Worm (Caenorhabditis elegans) whole organism, L3 larva: ENCODE results near the gene fbxb-48.

Experiments used
- aly-2 ChIP-seq: fragments of 150-350 bp; optimal IDR thresholded peaks from 2 replicates; lab custom pipeline; 2014; ENCODE audit warnings: missing biosample characterization, missing genetic modification characterization
- jun-1 ChIP-seq: fragments of 150-350 bp; optimal IDR thresholded peaks from 2 replicates; lab custom pipeline; 2014; ENCODE audit warnings: missing biosample characterization, missing genetic modification reagents, missing genetic modification characterization
- lin-15B ChIP-seq: fragments of 150-350 bp; optimal IDR thresholded peaks from 2 replicates; lab custom pipeline; 2014; ENCODE audit warnings: missing biosample characterization, missing genetic modification characterization
- lin-39 ChIP-seq: fragments of 150-350 bp; optimal IDR thresholded peaks from 2 replicates; lab custom pipeline; 2018; ENCODE audit warnings: missing biosample characterization, missing genetic modification reagents, missing genetic modification characterization
- mdl-1 ChIP-seq: fragments of 150-350 bp; optimal IDR thresholded peaks from 2 replicates; lab custom pipeline; 2014; ENCODE audit warnings: missing biosample characterization, missing genetic modification characterization
- nhr-237 ChIP-seq: fragments of 150-350 bp; optimal IDR thresholded peaks from 2 replicates; lab custom pipeline; 2014; ENCODE audit warnings: missing biosample characterization, missing genetic modification characterization
- nhr-28 ChIP-seq: fragments of 150-350 bp; optimal IDR thresholded peaks from 2 replicates; lab custom pipeline; 2014; ENCODE audit warnings: missing biosample characterization, missing genetic modification characterization
- nhr-77 ChIP-seq: fragments of 150-350 bp; optimal IDR thresholded peaks from 2 replicates; lab custom pipeline; 2014; ENCODE audit warnings: missing biosample characterization, missing genetic modification characterization
- pha-4 ChIP-seq: fragments of 150-350 bp; optimal IDR thresholded peaks from 2 replicates; lab custom pipeline; 2014; ENCODE audit warnings: missing biosample characterization, missing genetic modification reagents, missing genetic modification characterization
- skn-1 ChIP-seq: fragments of 150-350 bp; optimal IDR thresholded peaks from 2 replicates; lab custom pipeline; 2014; ENCODE audit warnings: missing biosample characterization, missing genetic modification characterization
- unc-62 ChIP-seq: fragments of 150-350 bp; sonication (generic microtip); optimal IDR thresholded peaks from 4 replicates; lab custom pipeline; 2014; ENCODE audit warnings: missing biosample characterization, missing genetic modification reagents, missing genetic modification characterization
- ztf-11 ChIP-seq: fragments of 150-350 bp; optimal IDR thresholded peaks from 2 replicates; lab custom pipeline; 2014; ENCODE audit warnings: missing biosample characterization, missing genetic modification characterization
- ztf-4 ChIP-seq: fragments of 150-350 bp; optimal IDR thresholded peaks from 2 replicates; lab custom pipeline; 2014; ENCODE audit warnings: missing biosample characterization, missing genetic modification characterization

ce11 chrII:1756072-1756471, 37.0 kb upstream of the fbxb-48 start, which contains the start of gene F36H5.17:
- TF ChIP-seq unc-62 (GFP tag; lab: Kevin White, UChicago), result no peak
- TF ChIP-seq pha-4 (tag; lab: Kevin White, UChicago), result no peak
- no peak for TF ChIP-seq lin-15B (tag; lab: Kevin White, UChicago)
- TF ChIP-seq nhr-28, result no peak
- TF ChIP-seq skn-1 (tag; lab: Kevin White, UChicago), result no peak
- TF ChIP-seq aly-2 (tag; lab: Kevin White, UChicago), result no peak
- TF ChIP-seq nhr-237 (tag; lab: Kevin White, UChicago), result no peak
- no peak for TF ChIP-seq ztf-4 (tag; lab: Kevin White, UChicago)
- no peak for TF ChIP-seq nhr-77 (tag; lab: Kevin White, UChicago)
- no peak for TF ChIP-seq lin-39 (tag; lab: Kevin White, UChicago)
- no peak for TF ChIP-seq mdl-1 (tag; lab: Kevin White, UChicago)
- TF ChIP-seq ztf-11 (tag; lab: Kevin White, UChicago), result no peak
- no peak for TF ChIP-seq jun-1
